Worm (Caenorhabditis elegans): ENCODE results near the gene K07B1.4.

DNA sequence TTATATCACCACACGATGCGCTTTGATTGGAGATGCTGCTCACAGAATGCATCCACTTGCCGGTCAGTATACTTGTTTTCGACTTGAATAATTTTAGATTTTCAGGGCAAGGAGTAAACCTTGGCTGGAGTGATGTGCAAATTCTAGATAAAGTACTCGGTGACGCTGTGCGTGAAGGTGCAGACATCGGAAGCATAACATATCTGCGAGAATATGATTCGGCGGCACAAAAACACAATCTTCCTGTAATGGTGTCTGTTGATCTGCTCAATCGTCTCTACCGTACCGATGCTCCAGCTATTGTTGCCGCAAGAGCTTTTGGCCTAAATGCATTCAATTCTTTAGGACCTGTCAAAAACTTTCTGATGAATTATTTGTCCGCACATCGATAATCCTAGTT lies 9.7 kb downstream of the K07B1.4 start:
- TF ChIP-seq unc-62 (GFP tag; optimal IDR thresholded peaks at IDR 0.05) (no peak), aptf-2 (GFP tag; conservative IDR thresholded peaks at IDR 0.05) (no peak)

All from whole organism, young adult.